Worm (Caenorhabditis elegans) whole organism, L4 larva: ENCODE results near the gene gcy-3.

ENCODE experiments used
- F10B5.3 ChIP-seq: sonication (generic microtip); optimal IDR thresholded peaks from 2 replicates; lab custom pipeline; 2016; ENCODE audit warnings: mild to moderate bottlenecking, missing genetic modification characterization, missing compliant biosample characterization
- F37D6.2 ChIP-seq: sonication (generic microtip); optimal IDR thresholded peaks from 2 replicates; lab custom pipeline; 2016; ENCODE audit warnings: mild to moderate bottlenecking, missing genetic modification characterization, missing compliant biosample characterization
- T20F7.1 ChIP-seq: fragments of 200-800 bp; sonication (Bioruptor generic); optimal IDR thresholded peaks from 2 replicates; lab custom pipeline; 2018; ENCODE audit warnings: mild to moderate bottlenecking, missing genetic modification characterization, missing compliant biosample characterization
- Y48G9A.11 ChIP-seq: fragments of 200-800 bp; sonication (Bioruptor generic); IDR thresholded peaks from 2 replicates; pipeline ENCODE4 v1.3.6; 2022; ENCODE audit warnings: missing genetic modification reagents, missing genetic modification characterization, missing compliant biosample characterization
- arid-1 ChIP-seq: fragments of 200-800 bp; sonication (Bioruptor generic); conservative IDR thresholded peaks from 2 replicates; pipeline ENCODE4 v1.3.6; 2022; ENCODE audit warnings: missing genetic modification reagents, missing genetic modification characterization, missing compliant biosample characterization
- attf-4 ChIP-seq: sonication (generic microtip); optimal IDR thresholded peaks from 3 replicates; lab custom pipeline; 2017; ENCODE audit warnings: missing biosample characterization, missing genetic modification characterization
- ceh-62 ChIP-seq: sonication (generic microtip); optimal IDR thresholded peaks from 2 replicates; lab custom pipeline; 2017; ENCODE audit warnings: missing biosample characterization, missing genetic modification characterization
- cey-2 ChIP-seq: sonication (generic microtip); optimal IDR thresholded peaks from 3 replicates; lab custom pipeline; 2017; ENCODE audit warnings: missing genetic modification characterization, mild to moderate bottlenecking, missing compliant biosample characterization, antibody characterized with exemption, borderline replicate concordance; ENCODE audit not compliant: insufficient read depth
- ctbp-1 ChIP-seq: fragments of 200-800 bp; sonication (Bioruptor generic); IDR thresholded peaks from 2 replicates; pipeline ENCODE4 v1.3.6; 2022; ENCODE audit warnings: missing genetic modification reagents, missing genetic modification characterization, missing compliant biosample characterization
- daf-12 ChIP-seq: fragments of 150-350 bp; optimal IDR thresholded peaks from 2 replicates; lab custom pipeline; 2014; ENCODE audit warnings: missing biosample characterization, missing genetic modification reagents, missing genetic modification characterization
- daf-16 ChIP-seq, 3 experiments: sonication (generic microtip); optimal IDR thresholded peaks; 2 replicates each; lab custom pipeline; 2016 to 2017; ENCODE audit warnings: missing genetic modification characterization in 3 of 3, missing genetic modification reagents in 3 of 3, mild to moderate bottlenecking in 2 of 3, missing compliant biosample characterization in 2 of 3, missing biosample characterization in 1 of 3, moderate library complexity in 1 of 3
- dmd-6 ChIP-seq: fragments of 200-800 bp; sonication (Bioruptor generic); IDR thresholded peaks from 2 replicates; pipeline ENCODE4 v1.3.6; 2022; ENCODE audit warnings: missing genetic modification reagents, missing genetic modification characterization, missing compliant biosample characterization
- dmd-8 ChIP-seq: fragments of 200-800 bp; sonication (Bioruptor generic); IDR thresholded peaks from 2 replicates; pipeline ENCODE4 v1.3.6; 2022; ENCODE audit warnings: missing genetic modification characterization, missing compliant biosample characterization
- dve-1 ChIP-seq: sonication (generic microtip); optimal IDR thresholded peaks from 2 replicates; lab custom pipeline; 2017; ENCODE audit warnings: antibody characterized with exemption, mild to moderate bottlenecking, missing genetic modification characterization, missing compliant biosample characterization; ENCODE audit not compliant: insufficient read depth
- lim-7 ChIP-seq: fragments of 200-800 bp; sonication (Bioruptor generic); IDR thresholded peaks from 2 replicates; pipeline ENCODE4 v1.3.6; 2022; ENCODE audit warnings: missing genetic modification characterization, missing compliant biosample characterization
- lin-1 ChIP-seq: fragments of 200-800 bp; sonication (Bioruptor generic); IDR thresholded peaks from 2 replicates; pipeline ENCODE4 v1.3.6; 2022; ENCODE audit warnings: missing genetic modification reagents, missing genetic modification characterization, missing compliant biosample characterization
- madf-5 ChIP-seq, 2 experiments: fragments of 200-800 bp; sonication (Bioruptor generic); IDR thresholded peaks; 2 replicates each; pipeline ENCODE4 v1.3.6; 2022; ENCODE audit warnings: missing compliant biosample characterization in 2 of 2, missing genetic modification characterization in 2 of 2
- madf-9 ChIP-seq: fragments of 200-800 bp; sonication (Bioruptor generic); conservative IDR thresholded peaks from 2 replicates; pipeline ENCODE4 v1.3.6; 2022; ENCODE audit warnings: missing genetic modification reagents, missing genetic modification characterization, missing compliant biosample characterization
- mep-1 ChIP-seq: fragments of 150-350 bp; sonication (generic microtip); optimal IDR thresholded peaks from 3 replicates; lab custom pipeline; 2014; ENCODE audit warnings: missing biosample characterization, missing genetic modification characterization
- nhr-10 ChIP-seq: fragments of 150-350 bp; optimal IDR thresholded peaks from 2 replicates; lab custom pipeline; 2014; ENCODE audit warnings: missing biosample characterization, missing genetic modification characterization
- nhr-102 ChIP-seq: sonication (generic microtip); optimal IDR thresholded peaks from 2 replicates; lab custom pipeline; 2016; ENCODE audit warnings: mild to moderate bottlenecking, missing genetic modification characterization, moderate library complexity, missing compliant biosample characterization
- nhr-28 ChIP-seq: fragments of 150-350 bp; optimal IDR thresholded peaks from 2 replicates; lab custom pipeline; 2014; ENCODE audit warnings: missing biosample characterization, missing genetic modification characterization
- nhr-42 ChIP-seq: fragments of 200-800 bp; sonication (Bioruptor generic); IDR thresholded peaks from 2 replicates; pipeline ENCODE4 v1.3.6; 2022; ENCODE audit warnings: missing genetic modification characterization, missing compliant biosample characterization
- nhr-77 ChIP-seq: fragments of 150-350 bp; optimal IDR thresholded peaks from 2 replicates; lab custom pipeline; 2014; ENCODE audit warnings: missing biosample characterization, missing genetic modification characterization
- pqm-1 ChIP-seq: sonication (generic microtip); optimal IDR thresholded peaks from 2 replicates; lab custom pipeline; 2017; ENCODE audit warnings: missing biosample characterization, missing genetic modification characterization
- saeg-2 ChIP-seq: fragments of 200-800 bp; sonication (Bioruptor generic); IDR thresholded peaks from 2 replicates; pipeline ENCODE4 v1.3.6; 2022; ENCODE audit warnings: missing genetic modification reagents, missing genetic modification characterization, missing compliant biosample characterization
- set-16 ChIP-seq: fragments of 200-800 bp; sonication (Bioruptor generic); IDR thresholded peaks from 2 replicates; pipeline ENCODE4 v1.3.6; 2022; ENCODE audit warnings: missing genetic modification reagents, missing genetic modification characterization, missing compliant biosample characterization
- spr-1 ChIP-seq: sonication (generic microtip); optimal IDR thresholded peaks from 2 replicates; lab custom pipeline; 2016; ENCODE audit warnings: mild to moderate bottlenecking, missing genetic modification characterization, missing compliant biosample characterization
- tra-1 ChIP-seq: fragments of 200-800 bp; sonication (Bioruptor generic); IDR thresholded peaks from 2 replicates; pipeline ENCODE4 v1.3.6; 2022; ENCODE audit warnings: missing genetic modification reagents, missing genetic modification characterization, missing compliant biosample characterization
- unc-130 ChIP-seq: sonication (generic microtip); optimal IDR thresholded peaks from 2 replicates; lab custom pipeline; 2016; ENCODE audit warnings: missing genetic modification reagents, missing genetic modification characterization, missing compliant biosample characterization
- unc-39 ChIP-seq: sonication (generic microtip); optimal IDR thresholded peaks from 2 replicates; lab custom pipeline; 2017; ENCODE audit warnings: missing biosample characterization, missing genetic modification characterization
- unc-62 ChIP-seq, 3 experiments: fragments of 150-350 bp in 1 of 3; sonication (generic microtip); optimal IDR thresholded peaks in 2 of 3; peaks in 1 of 3; 1 replicate in 1 of 3; 2 replicates in 2 of 3; lab custom pipeline; 2014 to 2017; ENCODE audit warnings: missing biosample characterization in 3 of 3, missing genetic modification characterization in 3 of 3, missing genetic modification reagents in 3 of 3, missing genotype in 1 of 3
- vab-7 ChIP-seq: fragments of 200-800 bp; sonication (Bioruptor generic); IDR thresholded peaks from 2 replicates; pipeline ENCODE4 v1.3.6; 2022; ENCODE audit warnings: missing genetic modification reagents, missing genetic modification characterization, missing compliant biosample characterization
- ztf-7 ChIP-seq: fragments of 150-350 bp; optimal IDR thresholded peaks from 2 replicates; lab custom pipeline; 2014; ENCODE audit warnings: missing biosample characterization, missing genetic modification characterization

The gcy-3 gene

DNA sequence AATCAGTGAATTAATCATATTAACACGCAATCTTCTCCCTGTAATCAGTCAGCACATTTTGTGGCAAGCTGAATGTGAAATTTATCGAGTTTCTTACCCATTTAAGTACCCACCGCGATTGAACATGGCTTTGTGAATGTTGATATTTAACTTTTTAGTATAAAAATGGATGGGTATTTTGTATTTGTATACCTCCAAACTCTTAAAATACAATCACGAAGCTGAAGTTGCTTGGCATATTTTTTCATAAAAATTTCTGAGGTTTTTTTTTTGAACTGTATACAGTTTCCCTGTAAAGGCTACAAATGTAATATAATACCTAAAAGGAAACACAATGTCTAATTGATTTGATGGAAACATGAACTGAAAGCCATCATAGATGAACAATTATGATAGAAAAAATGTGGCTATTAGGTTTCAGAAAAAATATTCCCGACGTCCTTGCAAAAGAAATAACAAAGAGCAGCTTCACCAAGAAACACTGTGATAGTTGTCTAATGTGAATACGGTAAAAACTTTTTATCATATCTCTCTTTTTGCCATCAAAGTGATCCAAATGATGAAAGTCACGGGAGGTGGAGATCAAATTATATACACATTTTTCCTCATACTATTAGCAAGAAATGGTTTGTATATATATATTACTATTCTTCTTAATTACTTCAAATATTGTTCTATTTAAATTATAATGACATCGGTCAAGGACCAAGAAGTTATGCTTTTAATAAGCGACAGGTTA, 32.5 kb downstream of the gcy-3 start, which contains the start of the genes chil-25 and chil-26:
Gene chil-25 (minus strand): TSS at position 101 of the 739 bp plus-strand sequence.
Gene chil-26 (plus strand): TSS at position 689 of the 739 bp plus-strand sequence.
- no peak for TF ChIP-seq daf-12 (tag; lab: Kevin White, UChicago)
- no peak for TF ChIP-seq pqm-1 (tag; lab: Kevin White, UChicago)
- TF ChIP-seq unc-62 (GFP tag; optimal IDR thresholded peaks at IDR 0.05 in 1 of 2; lab: Kevin White, UChicago), result peak in 1 of 2 experiments; percentile 82
- no peak for TF ChIP-seq unc-62 (tag; optimal IDR thresholded peaks at IDR 0.05; lab: Kevin White, UChicago)
- no peak for TF ChIP-seq lim-7 (GFP tag; lab: Robert Waterston, UW)
- TF ChIP-seq F37D6.2 (tag; lab: Kevin White, UChicago), result no peak
- TF ChIP-seq nhr-102, result no peak
- no peak for TF ChIP-seq ceh-62 (tag; lab: Kevin White, UChicago)

DNA sequence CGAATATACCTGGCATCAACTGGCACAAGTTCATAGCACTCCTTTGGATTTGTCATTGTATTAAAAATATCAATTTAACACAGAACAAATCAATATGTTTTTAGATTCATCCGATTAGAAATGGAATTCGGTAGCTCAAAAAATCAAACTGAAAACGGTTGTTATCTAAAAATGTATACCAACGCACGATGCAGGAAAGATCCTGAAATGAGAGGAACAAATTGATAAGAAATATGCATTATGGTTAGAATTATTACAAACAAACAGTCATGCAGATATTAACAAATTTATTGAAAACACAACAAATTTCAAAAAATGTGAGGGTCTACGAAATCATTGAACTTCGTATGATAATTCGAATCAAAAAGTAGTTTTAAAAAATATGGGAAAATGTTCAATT, 37.1 kb downstream of the gcy-3 start, which contains the start of gene T19H5.6:
Gene T19H5.6 (minus strand): TSS at position 195 of the 400 bp plus-strand sequence.
- TF ChIP-seq daf-16 (GFP tag; optimal IDR thresholded peaks at IDR 0.05; lab: Kevin White, UChicago) (no peak), daf-16 (tag; optimal IDR thresholded peaks at IDR 0.05; lab: Kevin White, UChicago) (peak; percentile 72), nhr-28 (tag; lab: Kevin White, UChicago) (peak; percentile 40), pqm-1 (tag; lab: Kevin White, UChicago) (peak; percentile 88), saeg-2 (no peak)

DNA sequence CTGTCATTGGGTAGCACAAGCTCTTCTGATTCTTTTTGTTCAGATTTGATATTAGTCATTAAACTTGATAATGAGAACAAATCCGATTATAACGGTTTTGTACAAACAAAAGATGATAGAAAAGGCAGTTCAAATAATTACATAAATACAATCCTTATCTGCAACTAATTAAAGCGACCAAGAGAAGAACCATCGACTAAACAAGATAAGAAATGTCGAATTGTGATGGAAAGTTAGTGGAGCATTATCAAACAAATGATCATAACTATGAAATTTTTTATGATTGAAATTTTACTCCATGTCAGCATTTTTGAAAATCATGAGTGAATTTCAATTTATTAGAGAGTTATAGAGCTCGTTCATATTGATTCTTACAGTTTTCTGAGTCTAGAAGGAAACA, 38.7 kb downstream of the gcy-3 start, which contains the start of gene chil-23:
Gene chil-23 (minus strand): TSS at position 198 of the 400 bp plus-strand sequence.
- TF ChIP-seq set-16 (GFP tag; lab: Robert Waterston, UW) (no peak), ztf-7 (tag; lab: Kevin White, UChicago) (no peak), Y48G9A.11 (GFP tag; lab: Robert Waterston, UW) (no peak), nhr-10 (no peak), madf-9 (GFP tag; lab: Robert Waterston, UW) (no peak), nhr-77 (peak; percentile 87), F37D6.2 (tag; lab: Kevin White, UChicago) (no peak), mep-1 (no peak), unc-39 (tag; lab: Kevin White, UChicago) (no peak), T20F7.1 (GFP tag; lab: Kevin White, UChicago) (peak; percentile 28), madf-5 (GFP tag; IDR thresholded peaks at IDR 0.05; lab: Robert Waterston, UW) (no peak), dmd-8 (GFP tag; lab: Robert Waterston, UW) (no peak), arid-1 (GFP tag; lab: Robert Waterston, UW) (no peak), nhr-42 (no peak), unc-130 (GFP tag; lab: Kevin White, UChicago) (no peak), nhr-28 (tag; lab: Kevin White, UChicago) (peak; percentile 88), pqm-1 (tag; lab: Kevin White, UChicago) (peak; percentile 99), dve-1 (tag; lab: Kevin White, UChicago) (peak; percentile 81), tra-1 (no peak), dmd-6 (GFP tag; lab: Robert Waterston, UW) (peak; percentile 89), ceh-62 (tag; lab: Kevin White, UChicago) (no peak), lin-1 (GFP tag; lab: Robert Waterston, UW) (0 out of 2 replicates have a peak, but pooled peaks have one; percentile 44), ctbp-1 (no peak), F10B5.3 (tag; lab: Kevin White, UChicago) (no peak), attf-4 (no peak), vab-7 (no peak), spr-1 (no peak), cey-2 (tag; lab: Kevin White, UChicago) (no peak), daf-16 (GFP tag; optimal IDR thresholded peaks at IDR 0.05; lab: Kevin White, UChicago) (no peak), daf-16 (tag; optimal IDR thresholded peaks at IDR 0.05; lab: Kevin White, UChicago) (peak; percentile 70)
